Worm (Caenorhabditis elegans) whole organism, young adult: ENCODE results near the gene scly-1.

Experiments
- K11D2.4 ChIP-seq: fragments of 200-800 bp; sonication (Bioruptor generic); IDR thresholded peaks from 2 replicates; pipeline ENCODE4 v1.3.6; 2022; ENCODE audit warnings: missing genetic modification reagents, missing genetic modification characterization, missing compliant biosample characterization
- Y53G8AR.9 ChIP-seq: fragments of 200-800 bp; sonication (Bioruptor generic); conservative IDR thresholded peaks from 2 replicates; pipeline ENCODE4 v1.3.6; 2022; ENCODE audit warnings: missing genetic modification reagents, missing genetic modification characterization, missing compliant biosample characterization
- die-1 ChIP-seq: sonication (generic microtip); optimal IDR thresholded peaks from 2 replicates; lab custom pipeline; 2016; ENCODE audit warnings: missing genotype, mild to moderate bottlenecking, missing genetic modification characterization, missing compliant biosample characterization
- nfyb-1 ChIP-seq: fragments of 200-800 bp; sonication (Bioruptor generic); IDR thresholded peaks from 2 replicates; pipeline ENCODE4 v1.3.6; 2022; ENCODE audit warnings: missing genetic modification reagents, missing genetic modification characterization, missing compliant biosample characterization

- TF ChIP-seq nfyb-1 (GFP tag; lab: Robert Waterston, UW) (no peak), die-1 (tag; lab: Kevin White, UChicago) (no peak), K11D2.4 (no peak), Y53G8AR.9 (GFP tag; lab: Robert Waterston, UW) (no peak)
Observed at ce11 chrII:6322979-6323378, 42.1 kb upstream of the scly-1 start, which contains the start of gene C32D5.4.
